Fruit fly (Drosophila melanogaster): ENCODE data around the gene kto.

The kto gene

dm6 chr3L:19845047-19845906 is 8.9 kb downstream of the kto start, which contains the start of gene Papss (continued):
- peak; percentile 53 for TF ChIP-seq CG3281 (GFP tag; optimal IDR thresholded peaks at IDR 0.05)
- peak; percentile 79 for TF ChIP-seq BEAF-32 (GFP tag; optimal IDR thresholded peaks at IDR 0.05)
- TF ChIP-seq btn (GFP tag; optimal IDR thresholded peaks at IDR 0.05) = no peak
- peak; percentile 85 for TF ChIP-seq Opbp (GFP tag; IDR thresholded peaks at IDR 0.05; ENCODE audit: partially characterized antibody)
- TF ChIP-seq CG1233 (GFP tag; optimal IDR thresholded peaks at IDR 0.05) = peak; percentile 52
- peak; percentile 2 for TF ChIP-seq Dp (GFP tag; optimal IDR thresholded peaks at IDR 0.05)
- peak; percentile 55 for TF ChIP-seq wek (GFP tag; optimal IDR thresholded peaks at IDR 0.05)
- TF ChIP-seq CG11696 (GFP tag; IDR thresholded peaks at IDR 0.05) = no peak
- TF ChIP-seq HmgZ (tag; optimal IDR thresholded peaks at IDR 0.05) = peak; percentile 6
- TF ChIP-seq wdn (GFP tag; IDR thresholded peaks at IDR 0.05) = peak; percentile 17; the same call in 1 of the 2 replicates
- TF ChIP-seq CG33557 (GFP tag; optimal IDR thresholded peaks at IDR 0.05) = no peak
- no peak for TF ChIP-seq gcm (GFP tag; optimal IDR thresholded peaks at IDR 0.05)
- TF ChIP-seq PHDP (tag; optimal IDR thresholded peaks at IDR 0.05) = peak; percentile 25
- peak; percentile 75 for TF ChIP-seq slbo (GFP tag; IDR thresholded peaks at IDR 0.05)
- peak in 1 of 2 experiments; percentile 8 for TF ChIP-seq Trl (optimal IDR thresholded peaks at IDR 0.05)
- no peak for TF ChIP-seq Trl (GFP tag; optimal IDR thresholded peaks at IDR 0.05)
- peak; percentile 12 for TF ChIP-seq CG6854 (GFP tag; optimal IDR thresholded peaks at IDR 0.05)
- TF ChIP-seq MBD-R2 (GFP tag; IDR thresholded peaks at IDR 0.05) = peak; percentile 97
- TF ChIP-seq fd3F (GFP tag; optimal IDR thresholded peaks at IDR 0.05) = peak; percentile 26
- peak; percentile 36 for TF ChIP-seq CG7556 (GFP tag; optimal IDR thresholded peaks at IDR 0.05)
- peak; percentile 60; the same call in 2 of the 3 replicates for TF ChIP-seq hb (GFP tag; IDR thresholded peaks at IDR 0.05; ENCODE audit: partially characterized antibody)
- TF ChIP-seq CG31365 (tag; optimal IDR thresholded peaks at IDR 0.05) = peak; percentile 33
- no peak for TF ChIP-seq nerfin-1 (tag; optimal IDR thresholded peaks at IDR 0.05)
- TF ChIP-seq zfh1 (GFP tag; IDR thresholded peaks at IDR 0.05) = peak; percentile 53; the same call in 1 of the 3 replicates
- TF ChIP-seq sna (GFP tag; IDR thresholded peaks at IDR 0.05; ENCODE audit: partially characterized antibody) = peak; percentile 86
- TF ChIP-seq Spps (tag; optimal IDR thresholded peaks at IDR 0.05) = no peak
- peak; percentile 82 for TF ChIP-seq CG2129 (GFP tag; IDR thresholded peaks at IDR 0.05; ENCODE audit: partially characterized antibody)
- TF ChIP-seq pzg (GFP tag; optimal IDR thresholded peaks at IDR 0.05) = peak; percentile 40
- peak; percentile 14 for TF ChIP-seq CG33213 (GFP tag; optimal IDR thresholded peaks at IDR 0.05)
- TF ChIP-seq vnd (GFP tag; IDR thresholded peaks at IDR 0.05; ENCODE audit: partially characterized antibody) = peak; percentile 69
- peak; percentile 77 for TF ChIP-seq inv (GFP tag; IDR thresholded peaks at IDR 0.05; ENCODE audit: partially characterized antibody)
- peak; percentile 93 for TF ChIP-seq Doc3 (GFP tag; IDR thresholded peaks at IDR 0.05; ENCODE audit: partially characterized antibody)
- TF ChIP-seq crp (GFP tag; optimal IDR thresholded peaks at IDR 0.05) = peak; percentile 77 to 94
- peak; percentile 32; the same call in 1 of the 3 replicates for TF ChIP-seq CG14860 (GFP tag; IDR thresholded peaks at IDR 0.05; ENCODE audit: partially characterized antibody)
- TF ChIP-seq prd (optimal IDR thresholded peaks at IDR 0.05) = no peak
- TF ChIP-seq prd (GFP tag; IDR thresholded peaks at IDR 0.05) = peak; percentile 51; the same call in 2 of the 3 replicates
- TF ChIP-seq CG6683 (GFP tag; optimal IDR thresholded peaks at IDR 0.05) = peak; percentile 38
- no peak for TF ChIP-seq tup (GFP tag; optimal IDR thresholded peaks at IDR 0.05)
- TF ChIP-seq CG2678 (tag; optimal IDR thresholded peaks at IDR 0.05) = peak; percentile 54
- TF ChIP-seq Doc2 (GFP tag; IDR thresholded peaks at IDR 0.05) = no peak
- peak; percentile 5 for TF ChIP-seq mirr (GFP tag; optimal IDR thresholded peaks at IDR 0.05)
- TF ChIP-seq wor (GFP tag; IDR thresholded peaks at IDR 0.05) = no peak
- TF ChIP-seq CkIIα-i1 (GFP tag; IDR thresholded peaks at IDR 0.05) = no peak
- TF ChIP-seq CG8924 (tag; optimal IDR thresholded peaks at IDR 0.05) = peak; percentile 27
- peak; percentile 82 for TF ChIP-seq sens (GFP tag)
- TF ChIP-seq Antp (GFP tag; optimal IDR thresholded peaks at IDR 0.05) = no peak
- TF ChIP-seq Dll (GFP tag; IDR thresholded peaks at IDR 0.05; ENCODE audit: partially characterized antibody) = peak; percentile 95

All from whole organism, embryonic.